Worm (Caenorhabditis elegans): ENCODE data around the gene srbc-83.

- TF ChIP-seq sea-1 (GFP tag; conservative IDR thresholded peaks at IDR 0.05), result no peak
- no peak for TF ChIP-seq ceh-36 (tag; optimal IDR thresholded peaks at IDR 0.05)
- no peak for TF ChIP-seq scrt-1 (GFP tag; IDR thresholded peaks at IDR 0.05)
- TF ChIP-seq tbx-11 (GFP tag; IDR thresholded peaks at IDR 0.05), result no peak
- no peak for TF ChIP-seq tra-4 (tag; optimal IDR thresholded peaks at IDR 0.05)
These were observed 36.2 kb downstream of the srbc-83 start, which contains the start of gene srh-167 for ce11 chrV:16333412-16333811.
